Worm (Caenorhabditis elegans) whole organism, L3 larva: ENCODE data around the gene cyh-1.

ENCODE experiments used
- aly-2 ChIP-seq: fragments of 150-350 bp; optimal IDR thresholded peaks from 2 replicates; lab custom pipeline; 2014; ENCODE audit warnings: missing biosample characterization, missing genetic modification characterization
- ceh-16 ChIP-seq: sonication (generic microtip); optimal IDR thresholded peaks from 2 replicates; lab custom pipeline; 2017; ENCODE audit warnings: missing biosample characterization, missing genetic modification characterization
- ceh-28 ChIP-seq: fragments of 150-350 bp; optimal IDR thresholded peaks from 2 replicates; lab custom pipeline; 2014; ENCODE audit warnings: missing biosample characterization, missing genetic modification reagents, missing genetic modification characterization
- ceh-9 ChIP-seq: sonication (generic microtip); optimal IDR thresholded peaks from 2 replicates; lab custom pipeline; 2018; ENCODE audit warnings: missing biosample characterization, missing genetic modification characterization
- daf-12 ChIP-seq: fragments of 150-350 bp; optimal IDR thresholded peaks from 2 replicates; lab custom pipeline; 2014; ENCODE audit warnings: missing biosample characterization, missing genetic modification reagents, missing genetic modification characterization
- egl-27 ChIP-seq: sonication (generic microtip); optimal IDR thresholded peaks from 4 replicates; lab custom pipeline; 2017; ENCODE audit warnings: missing biosample characterization, missing genetic modification reagents, missing genetic modification characterization
- egl-5 ChIP-seq: fragments of 150-350 bp; optimal IDR thresholded peaks from 2 replicates; lab custom pipeline; 2017; ENCODE audit warnings: missing biosample characterization, missing genetic modification reagents, missing genetic modification characterization, inconsistent platforms
- elt-1 ChIP-seq: fragments of 150-350 bp; optimal IDR thresholded peaks from 2 replicates; lab custom pipeline; 2014; ENCODE audit warnings: missing biosample characterization, missing genetic modification characterization
- elt-2 ChIP-seq: sonication (generic microtip); optimal IDR thresholded peaks from 2 replicates; lab custom pipeline; 2016; ENCODE audit warnings: missing genetic modification reagents, mild to moderate bottlenecking, missing genetic modification characterization, missing compliant biosample characterization
- eor-1 ChIP-seq, 2 experiments: fragments of 150-350 bp; optimal IDR thresholded peaks; 2 replicates each; lab custom pipeline; 2014 to 2018; ENCODE audit warnings: missing biosample characterization in 2 of 2, missing genetic modification characterization in 2 of 2
- fkh-10 ChIP-seq: sonication (generic microtip); optimal IDR thresholded peaks from 2 replicates; lab custom pipeline; 2017; ENCODE audit warnings: missing biosample characterization, missing genetic modification reagents, missing genetic modification characterization
- fkh-2 ChIP-seq: fragments of 150-350 bp; optimal IDR thresholded peaks from 2 replicates; lab custom pipeline; 2014; ENCODE audit warnings: missing biosample characterization, missing genetic modification reagents, missing genetic modification characterization
- fos-1 ChIP-seq: fragments of 150-350 bp; optimal IDR thresholded peaks from 2 replicates; lab custom pipeline; 2014; ENCODE audit warnings: missing biosample characterization, missing genetic modification characterization
- lin-15B ChIP-seq: fragments of 150-350 bp; optimal IDR thresholded peaks from 2 replicates; lab custom pipeline; 2014; ENCODE audit warnings: missing biosample characterization, missing genetic modification characterization
- lin-39 ChIP-seq: fragments of 150-350 bp; optimal IDR thresholded peaks from 2 replicates; lab custom pipeline; 2018; ENCODE audit warnings: missing biosample characterization, missing genetic modification reagents, missing genetic modification characterization
- mml-1 ChIP-seq: fragments of 150-350 bp; sonication (generic microtip); optimal IDR thresholded peaks from 3 replicates; lab custom pipeline; 2014; ENCODE audit warnings: missing biosample characterization, missing genetic modification characterization
- nfya-1 ChIP-seq: sonication (generic microtip); optimal IDR thresholded peaks from 2 replicates; lab custom pipeline; 2017; ENCODE audit warnings: missing genetic modification characterization, mild to moderate bottlenecking, missing compliant biosample characterization, antibody characterized with exemption, moderate library complexity; ENCODE audit not compliant: insufficient read depth
- nhr-11 ChIP-seq: fragments of 150-350 bp; optimal IDR thresholded peaks from 2 replicates; lab custom pipeline; 2014; ENCODE audit warnings: missing biosample characterization, missing genetic modification characterization
- nhr-12 ChIP-seq: fragments of 150-350 bp; optimal IDR thresholded peaks from 2 replicates; lab custom pipeline; 2014; ENCODE audit warnings: missing biosample characterization, missing genetic modification characterization
- nhr-23 ChIP-seq: fragments of 150-350 bp; optimal IDR thresholded peaks from 2 replicates; lab custom pipeline; 2014; ENCODE audit warnings: missing biosample characterization, missing genetic modification reagents, missing genetic modification characterization
- nhr-237 ChIP-seq: fragments of 150-350 bp; optimal IDR thresholded peaks from 2 replicates; lab custom pipeline; 2014; ENCODE audit warnings: missing biosample characterization, missing genetic modification characterization
- nhr-25 ChIP-seq: sonication (generic microtip); optimal IDR thresholded peaks from 2 replicates; lab custom pipeline; 2017; ENCODE audit warnings: missing biosample characterization, missing genetic modification characterization
- nhr-28 ChIP-seq: fragments of 150-350 bp; optimal IDR thresholded peaks from 2 replicates; lab custom pipeline; 2014; ENCODE audit warnings: missing biosample characterization, missing genetic modification characterization
- nhr-43 ChIP-seq: sonication (generic microtip); optimal IDR thresholded peaks from 2 replicates; lab custom pipeline; 2016; ENCODE audit warnings: mild to moderate bottlenecking, missing genetic modification characterization, missing compliant biosample characterization; ENCODE audit not compliant: poor library complexity, severe bottlenecking
- nhr-67 ChIP-seq: fragments of 150-350 bp; optimal IDR thresholded peaks from 2 replicates; lab custom pipeline; 2014; ENCODE audit warnings: missing biosample characterization, missing genetic modification characterization
- nhr-76 ChIP-seq: fragments of 150-350 bp; sonication (generic microtip); optimal IDR thresholded peaks from 5 replicates; lab custom pipeline; 2014; ENCODE audit warnings: missing biosample characterization, missing genetic modification characterization
- pha-4 ChIP-seq: fragments of 150-350 bp; optimal IDR thresholded peaks from 2 replicates; lab custom pipeline; 2014; ENCODE audit warnings: missing biosample characterization, missing genetic modification reagents, missing genetic modification characterization
- snpc-4 ChIP-seq: fragments of 150-350 bp; optimal IDR thresholded peaks from 2 replicates; lab custom pipeline; 2014; ENCODE audit warnings: missing biosample characterization, missing genetic modification characterization
- tbx-2 ChIP-seq: sonication (generic microtip); optimal IDR thresholded peaks from 2 replicates; lab custom pipeline; 2016; ENCODE audit warnings: mild to moderate bottlenecking, missing genetic modification characterization, missing compliant biosample characterization
- unc-39 ChIP-seq: sonication (generic microtip); optimal IDR thresholded peaks from 4 replicates; lab custom pipeline; 2017; ENCODE audit warnings: missing biosample characterization, missing genetic modification characterization
- unc-62 ChIP-seq: fragments of 150-350 bp; sonication (generic microtip); optimal IDR thresholded peaks from 4 replicates; lab custom pipeline; 2014; ENCODE audit warnings: missing biosample characterization, missing genetic modification reagents, missing genetic modification characterization
- zag-1 ChIP-seq: fragments of 150-350 bp; optimal IDR thresholded peaks from 2 replicates; lab custom pipeline; 2014; ENCODE audit warnings: missing biosample characterization, missing genetic modification characterization
- ztf-11 ChIP-seq: fragments of 150-350 bp; optimal IDR thresholded peaks from 2 replicates; lab custom pipeline; 2014; ENCODE audit warnings: missing biosample characterization, missing genetic modification characterization
- ztf-4 ChIP-seq: fragments of 150-350 bp; optimal IDR thresholded peaks from 2 replicates; lab custom pipeline; 2014; ENCODE audit warnings: missing biosample characterization, missing genetic modification characterization

The cyh-1 gene

DNA sequence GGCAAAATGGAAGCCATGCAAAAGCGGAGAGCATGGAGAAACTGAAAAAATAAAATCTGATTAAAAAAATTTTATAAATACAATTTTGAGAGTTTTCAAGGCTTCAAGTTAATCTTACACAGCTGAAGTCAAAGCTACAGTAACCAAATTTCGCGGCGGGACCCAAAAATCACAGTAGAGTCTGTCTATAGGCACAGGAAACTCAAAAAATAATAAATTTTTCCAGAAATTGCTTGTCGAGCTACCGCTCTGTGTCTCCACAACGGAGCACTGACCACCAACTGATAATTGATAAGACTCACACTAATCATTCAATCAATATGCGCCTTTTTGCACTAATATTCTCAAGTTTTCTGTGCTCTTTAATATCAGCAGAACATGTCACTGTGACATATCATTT, 45.5 kb downstream of the cyh-1 start, which contains the start of gene W10G11.19:
Gene W10G11.19 (plus strand): TSS at position 301 of the 400 bp plus-strand sequence.
- no peak for TF ChIP-seq snpc-4 (tag; lab: Kevin White, UChicago)
- peak; percentile 35 for TF ChIP-seq elt-2 (tag; lab: Kevin White, UChicago)
- TF ChIP-seq unc-62 (GFP tag; lab: Kevin White, UChicago): no peak
- TF ChIP-seq egl-27 (tag; lab: Kevin White, UChicago): no peak
- TF ChIP-seq, all 47 proteins: peak for 1

DNA sequence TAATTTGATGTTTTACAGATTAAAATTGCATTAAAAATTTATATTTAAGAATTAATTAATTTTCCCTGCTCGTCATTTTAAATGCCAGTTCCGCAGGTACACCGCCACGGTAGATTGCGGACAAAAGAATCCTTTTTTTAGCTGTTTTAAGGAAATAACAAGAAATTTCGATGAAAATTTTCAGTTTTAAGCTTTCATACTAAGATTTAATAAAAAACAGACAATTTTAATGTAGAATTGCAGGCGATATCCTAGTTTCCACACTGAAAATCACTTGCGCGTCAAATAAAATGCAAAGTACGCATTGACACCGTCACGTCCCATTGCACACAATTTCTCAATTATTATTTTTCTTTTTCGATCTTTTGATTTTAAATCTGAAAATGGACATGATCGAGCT, 48.6 kb downstream of the cyh-1 start, which contains the start of gene dnc-3:
Gene dnc-3 (plus strand): TSS at position 272 of the 400 bp plus-strand sequence.
- TF ChIP-seq pha-4 (tag; lab: Kevin White, UChicago): no peak
- TF ChIP-seq tbx-2: peak; percentile 53
- peak; percentile 21 for TF ChIP-seq nhr-23 (tag; lab: Kevin White, UChicago)
- peak; percentile 51 for TF ChIP-seq nfya-1 (tag; lab: Kevin White, UChicago)
- TF ChIP-seq elt-1: no peak
- TF ChIP-seq ceh-28 (tag; lab: Kevin White, UChicago): peak; percentile 29
- TF ChIP-seq snpc-4 (tag; lab: Kevin White, UChicago): peak; percentile 5
- no peak for TF ChIP-seq nhr-25 (tag; lab: Kevin White, UChicago)
- peak; percentile 59 for TF ChIP-seq lin-15B (tag; lab: Kevin White, UChicago)
- peak; percentile 28 for TF ChIP-seq elt-2 (tag; lab: Kevin White, UChicago)

ce11 chrII:3554673-3555072, 49.9 kb downstream of the cyh-1 start:
- no peak for TF ChIP-seq aly-2 (tag; lab: Kevin White, UChicago)
- TF ChIP-seq elt-1: no peak
- TF ChIP-seq nfya-1 (tag; lab: Kevin White, UChicago): no peak
- TF ChIP-seq daf-12 (tag; lab: Kevin White, UChicago): no peak
- no peak for TF ChIP-seq eor-1 (tag; optimal IDR thresholded peaks at IDR 0.05; lab: Kevin White, UChicago)
- no peak for TF ChIP-seq nhr-43 (tag; lab: Kevin White, UChicago)
- no peak for TF ChIP-seq nhr-28 (tag; lab: Kevin White, UChicago)
- TF ChIP-seq zag-1 (tag; lab: Kevin White, UChicago): no peak
- TF ChIP-seq lin-15B (tag; lab: Kevin White, UChicago): no peak

- TF ChIP-seq nhr-43 (tag; lab: Kevin White, UChicago): peak; percentile 12
- no peak for TF ChIP-seq fkh-2 (tag; lab: Kevin White, UChicago)
- no peak for TF ChIP-seq nhr-237
- TF ChIP-seq nhr-76 (tag; lab: Kevin White, UChicago): no peak
- no peak for TF ChIP-seq nhr-11 (tag; lab: Kevin White, UChicago)
- no peak for TF ChIP-seq nhr-12 (tag; lab: Kevin White, UChicago)
- no peak for TF ChIP-seq ztf-4
These were observed 50.5 kb downstream of the cyh-1 start for ce11 chrII:3555281-3555680.

- no peak for TF ChIP-seq nhr-25 (tag; lab: Kevin White, UChicago)
- no peak for TF ChIP-seq nfya-1 (tag; lab: Kevin White, UChicago)
- TF ChIP-seq nhr-237: no peak
- no peak for TF ChIP-seq fos-1
- no peak for TF ChIP-seq nhr-12 (tag; lab: Kevin White, UChicago)
- TF ChIP-seq unc-62 (GFP tag; lab: Kevin White, UChicago): no peak
- no peak for TF ChIP-seq nhr-67 (tag; lab: Kevin White, UChicago)
- TF ChIP-seq egl-5: no peak
- no peak for TF ChIP-seq tbx-2
- no peak for TF ChIP-seq zag-1 (tag; lab: Kevin White, UChicago)
- TF ChIP-seq egl-27 (tag; lab: Kevin White, UChicago): no peak
- no peak for TF ChIP-seq ceh-16 (tag; lab: Kevin White, UChicago)
- no peak for TF ChIP-seq lin-39 (tag; lab: Kevin White, UChicago)
- TF ChIP-seq nhr-28 (tag; lab: Kevin White, UChicago): no peak
- TF ChIP-seq mml-1 (tag; lab: Kevin White, UChicago): no peak
- no peak for TF ChIP-seq fkh-10 (GFP tag; lab: Kevin White, UChicago)
- TF ChIP-seq ztf-11 (tag; lab: Kevin White, UChicago): no peak
- TF ChIP-seq ceh-9 (tag; lab: Kevin White, UChicago): no peak
- TF ChIP-seq unc-39 (tag; lab: Kevin White, UChicago): no peak
These were observed 51.8 kb downstream of the cyh-1 start for ce11 chrII:3556584-3556983.
